Worm (Caenorhabditis elegans) whole organism, L4/young adult: Measurements from ENCODE around the gene T26C5.3.

Experiments
- W03F9.2 ChIP-seq: fragments of 150-350 bp; optimal IDR thresholded peaks from 2 replicates; lab custom pipeline; 2014; ENCODE audit warnings: missing biosample characterization, missing genetic modification characterization
- dao-5 ChIP-seq: sonication (generic microtip); optimal IDR thresholded peaks from 2 replicates; lab custom pipeline; 2016; ENCODE audit warnings: missing genotype, missing genetic modification characterization, moderate library complexity, missing compliant biosample characterization
- him-1 ChIP-seq: sonication (generic microtip); optimal IDR thresholded peaks from 2 replicates; lab custom pipeline; 2016; ENCODE audit warnings: missing genotype, missing genetic modification reagents, missing genetic modification characterization, missing compliant biosample characterization

ce11 chrII:9277153-9277552, 40.8 kb downstream of the T26C5.3 start:
- TF ChIP-seq dao-5 (tag; lab: Kevin White, UChicago): no peak
- no peak for TF ChIP-seq him-1 (tag; lab: Kevin White, UChicago)
- TF ChIP-seq W03F9.2 (tag; lab: Kevin White, UChicago): no peak
